Worm (Caenorhabditis elegans) whole organism, L1 larva: ENCODE results near the gene pals-26.

Experiments used
- C16A3.4 ChIP-seq: fragments of 150-350 bp; optimal IDR thresholded peaks from 2 replicates; lab custom pipeline; 2014; ENCODE audit warnings: missing biosample characterization, missing genetic modification characterization
- ceh-88 ChIP-seq: fragments of 200-800 bp; sonication (Bioruptor generic); IDR thresholded peaks from 2 replicates; pipeline ENCODE4 v1.3.6; 2022; ENCODE audit warnings: missing genetic modification characterization, missing compliant biosample characterization
- dpl-1 ChIP-seq, 3 experiments: fragments of 150-350 bp in 2 of 3; sonication (generic microtip) in 1 of 3; optimal IDR thresholded peaks; 2 replicates each; lab custom pipeline; 2014 to 2017; ENCODE audit warnings: missing biosample characterization in 3 of 3, missing genetic modification characterization in 3 of 3, missing genetic modification reagents in 3 of 3
- dsc-1 ChIP-seq: sonication (generic microtip); optimal IDR thresholded peaks from 2 replicates; lab custom pipeline; 2016; ENCODE audit warnings: mild to moderate bottlenecking, missing genetic modification characterization, missing compliant biosample characterization
- efl-1 ChIP-seq, 4 experiments: fragments of 150-350 bp; optimal IDR thresholded peaks in 3 of 4; peaks in 1 of 4; 1 replicate in 1 of 4; 2 replicates in 3 of 4; lab custom pipeline; 2014; ENCODE audit warnings: missing biosample characterization in 2 of 4, missing genetic modification characterization in 2 of 4, missing genetic modification reagents in 2 of 4
- elt-2 ChIP-seq: sonication (generic microtip); optimal IDR thresholded peaks from 2 replicates; lab custom pipeline; 2016; ENCODE audit warnings: missing genetic modification characterization, mild to moderate bottlenecking, inconsistent platforms, missing compliant biosample characterization, missing genetic modification reagents
- fkh-8 ChIP-seq: sonication (generic microtip); optimal IDR thresholded peaks from 2 replicates; lab custom pipeline; 2016; ENCODE audit warnings: mild to moderate bottlenecking, missing genetic modification characterization, missing compliant biosample characterization
- grh-1 ChIP-seq: fragments of 200-800 bp; sonication (Bioruptor generic); IDR thresholded peaks from 2 replicates; pipeline ENCODE4 v1.3.6; 2022; ENCODE audit warnings: missing genetic modification reagents, missing genetic modification characterization, missing compliant biosample characterization
- irx-1 ChIP-seq: sonication (generic microtip); optimal IDR thresholded peaks from 2 replicates; lab custom pipeline; 2016; ENCODE audit warnings: missing genetic modification characterization, missing compliant biosample characterization
- isw-1 ChIP-seq: fragments of 200-800 bp; sonication (Bioruptor generic); IDR thresholded peaks from 2 replicates; pipeline ENCODE4 v1.3.6; 2022; ENCODE audit warnings: missing genetic modification characterization, missing compliant biosample characterization
- lin-14 ChIP-seq: fragments of 200-800 bp; sonication (Bioruptor generic); optimal IDR thresholded peaks from 2 replicates; lab custom pipeline; 2018; ENCODE audit warnings: mild to moderate bottlenecking, missing genetic modification characterization, moderate library complexity, missing compliant biosample characterization
- lsy-2 ChIP-seq, 2 experiments: fragments of 150-350 bp; optimal IDR thresholded peaks; 2 replicates each; lab custom pipeline; 2014; ENCODE audit warnings: missing biosample characterization in 2 of 2, missing genetic modification characterization in 2 of 2
- mab-9 ChIP-seq: fragments of 200-800 bp; sonication (Bioruptor generic); IDR thresholded peaks from 2 replicates; pipeline ENCODE4 v1.3.6; 2022; ENCODE audit warnings: missing genetic modification reagents, missing genetic modification characterization, missing compliant biosample characterization
- nhr-19 ChIP-seq: fragments of 200-800 bp; sonication (Bioruptor generic); conservative IDR thresholded peaks from 2 replicates; pipeline ENCODE4 v1.3.6; 2022; ENCODE audit warnings: missing genetic modification characterization, missing compliant biosample characterization
- nhr-47 ChIP-seq: sonication (generic microtip); optimal IDR thresholded peaks from 2 replicates; lab custom pipeline; 2016; ENCODE audit warnings: mild to moderate bottlenecking, missing genetic modification characterization, moderate library complexity, missing compliant biosample characterization
- nhr-71 ChIP-seq: sonication (generic microtip); optimal IDR thresholded peaks from 2 replicates; lab custom pipeline; 2016; ENCODE audit warnings: mild to moderate bottlenecking, missing genetic modification characterization, moderate library complexity, missing compliant biosample characterization
- nhr-90 ChIP-seq: sonication (generic microtip); optimal IDR thresholded peaks from 2 replicates; lab custom pipeline; 2016; ENCODE audit warnings: mild to moderate bottlenecking, missing genetic modification characterization, missing compliant biosample characterization; ENCODE audit not compliant: poor library complexity
- rnt-1 ChIP-seq: sonication (generic microtip); optimal IDR thresholded peaks from 2 replicates; lab custom pipeline; 2016; ENCODE audit warnings: mild to moderate bottlenecking, missing genetic modification characterization, moderate library complexity, missing compliant biosample characterization
- snpc-4 ChIP-seq: fragments of 150-350 bp; optimal IDR thresholded peaks from 2 replicates; lab custom pipeline; 2014; ENCODE audit warnings: missing biosample characterization, missing genetic modification characterization
- snu-23 ChIP-seq: sonication (generic microtip); optimal IDR thresholded peaks from 2 replicates; lab custom pipeline; 2016; ENCODE audit warnings: missing genetic modification characterization, missing compliant biosample characterization
- swsn-7 ChIP-seq: sonication (generic microtip); optimal IDR thresholded peaks from 2 replicates; lab custom pipeline; 2016; ENCODE audit warnings: missing genetic modification characterization, missing compliant biosample characterization
- unc-86 ChIP-seq: sonication (generic microtip); optimal IDR thresholded peaks from 2 replicates; lab custom pipeline; 2016; ENCODE audit warnings: missing genetic modification characterization, missing compliant biosample characterization
- xbp-1 ChIP-seq: sonication (generic microtip); optimal IDR thresholded peaks from 2 replicates; lab custom pipeline; 2016; ENCODE audit warnings: missing genetic modification characterization, missing compliant biosample characterization
- zip-4 ChIP-seq: fragments of 200-800 bp; sonication (Bioruptor generic); optimal IDR thresholded peaks from 2 replicates; lab custom pipeline; 2018; ENCODE audit warnings: mild to moderate bottlenecking, missing genetic modification characterization, moderate library complexity, missing compliant biosample characterization

pals-26 gene

ce11 chrIII:4426711-4427218 is 51.8 kb downstream of the pals-26 start:
- TF ChIP-seq efl-1 (optimal IDR thresholded peaks at IDR 0.05; lab: Kevin White, UChicago) (peak in 1 of 2 experiments; percentile 26), efl-1 (GFP tag; optimal IDR thresholded peaks at IDR 0.05 in 1 of 2; lab: Kevin White, UChicago) (peak in 1 of 2 experiments; percentile 88), ceh-88 (peak; percentile 35; the same call in 1 of the 2 replicates), nhr-71 (tag; lab: Kevin White, UChicago) (peak; percentile 41), C16A3.4 (peak; percentile 6), grh-1 (GFP tag; lab: Robert Waterston, UW) (peak; percentile 40; the same call in 1 of the 2 replicates), snpc-4 (peak; percentile 96), xbp-1 (tag; lab: Kevin White, UChicago) (peak; percentile 9), dsc-1 (tag; lab: Kevin White, UChicago) (peak; percentile 43), zip-4 (GFP tag; lab: Kevin White, UChicago) (peak; percentile 29), irx-1 (tag; lab: Kevin White, UChicago) (peak; percentile 19), nhr-19 (GFP tag; lab: Robert Waterston, UW) (peak; percentile 86), rnt-1 (tag; lab: Kevin White, UChicago) (peak; percentile 38), lin-14 (GFP tag; lab: Kevin White, UChicago) (peak; percentile 26), dpl-1 (GFP tag; optimal IDR thresholded peaks at IDR 0.05; lab: Kevin White, UChicago) (peak in 1 of 3 experiments; percentile 30), nhr-90 (tag; lab: Kevin White, UChicago) (peak; percentile 27), elt-2 (tag; lab: Kevin White, UChicago) (peak; percentile 6), isw-1 (GFP tag; lab: Robert Waterston, UW) (0 out of 2 replicates have a peak, but pooled peaks have one; percentile 14), lsy-2 (tag; optimal IDR thresholded peaks at IDR 0.05; lab: Kevin White, UChicago) (peak in 1 of 2 experiments; percentile 21), nhr-47 (tag; lab: Kevin White, UChicago) (peak; percentile 63), mab-9 (GFP tag; lab: Robert Waterston, UW) (peak; percentile 67), unc-86 (peak; percentile 6), fkh-8 (tag; lab: Kevin White, UChicago) (peak; percentile 3), snu-23 (peak; percentile 23), swsn-7 (tag; lab: Kevin White, UChicago) (peak; percentile 45)
